Fruit fly (Drosophila melanogaster) whole organism, embryonic: ENCODE data around the gene CG12818.

Source experiments
- Aef1 ChIP-seq: fragments of 200-800 bp; sonication (Bioruptor generic); IDR thresholded peaks from 3 replicates; pipeline ENCODE4 v1.3.6; 2022; ENCODE audit warnings: missing biosample characterization, missing genetic modification characterization
- Antp ChIP-seq: fragments of 200-800 bp; sonication (Bioruptor generic); optimal IDR thresholded peaks from 3 replicates; lab custom pipeline; 2016; ENCODE audit warnings: missing biosample characterization, missing genetic modification characterization
- CG11456 ChIP-seq: fragments of 200-800 bp; sonication (Bioruptor generic); IDR thresholded peaks from 3 replicates; pipeline ENCODE4 v1.3.6; 2022; ENCODE audit warnings: missing biosample characterization, missing genetic modification characterization
- CG12299 ChIP-seq: fragments of 200-800 bp; sonication (Bioruptor generic); optimal IDR thresholded peaks from 2 replicates; lab custom pipeline; 2018; ENCODE audit warnings: missing biosample characterization, mild to moderate bottlenecking, missing genetic modification characterization
- CG12769 ChIP-seq: fragments of 200-800 bp; sonication (Bioruptor generic); optimal IDR thresholded peaks from 2 replicates; lab custom pipeline; 2019; ENCODE audit warnings: missing biosample characterization, mild to moderate bottlenecking, missing genetic modification characterization, moderate library complexity
- CG15073 ChIP-seq: fragments of 200-800 bp; sonication (Bioruptor generic); optimal IDR thresholded peaks from 2 replicates; lab custom pipeline; 2016; ENCODE audit warnings: missing biosample characterization, missing genetic modification characterization
- CG17361 ChIP-seq: fragments of 200-800 bp; sonication (Bioruptor generic); IDR thresholded peaks from 3 replicates; pipeline ENCODE4 v1.3.6; 2022; ENCODE audit warnings: missing biosample characterization, missing genetic modification characterization
- CG3407 ChIP-seq: fragments of 200-800 bp; sonication (Bioruptor generic); optimal IDR thresholded peaks from 2 replicates; lab custom pipeline; 2018; ENCODE audit warnings: missing biosample characterization, mild to moderate bottlenecking, missing genetic modification characterization
- CG34224 ChIP-seq: fragments of 200-800 bp; sonication (Bioruptor generic); IDR thresholded peaks from 3 replicates; pipeline ENCODE4 v1.3.6; 2022; ENCODE audit warnings: missing biosample characterization, missing genetic modification characterization; ENCODE audit not compliant: partially characterized antibody
- CG6689 ChIP-seq: fragments of 200-800 bp; sonication (Bioruptor generic); IDR thresholded peaks from 2 replicates; pipeline ENCODE4 v1.3.6; 2022; ENCODE audit warnings: missing biosample characterization, missing genetic modification characterization
- CG7928 ChIP-seq: fragments of 200-800 bp; sonication (Bioruptor generic); optimal IDR thresholded peaks from 2 replicates; lab custom pipeline; 2017; ENCODE audit warnings: missing biosample characterization, mild to moderate bottlenecking, missing genetic modification characterization
- CG9876 ChIP-seq: fragments of 200-800 bp; sonication (Bioruptor generic); optimal IDR thresholded peaks from 2 replicates; lab custom pipeline; 2016; ENCODE audit warnings: missing biosample characterization, missing genetic modification characterization
- Deaf1 ChIP-seq: fragments of 200-800 bp; optimal IDR thresholded peaks from 3 replicates; lab custom pipeline; 2019; ENCODE audit warnings: missing biosample characterization, mild to moderate bottlenecking, missing genetic modification characterization, moderate library complexity
- Dp ChIP-seq: fragments of 200-800 bp; sonication (Bioruptor generic); optimal IDR thresholded peaks from 2 replicates; lab custom pipeline; 2018; ENCODE audit warnings: missing biosample characterization, mild to moderate bottlenecking, missing genetic modification characterization, moderate library complexity
- Drgx ChIP-seq: fragments of 200-800 bp; sonication (Bioruptor generic); IDR thresholded peaks from 2 replicates; pipeline ENCODE4 v1.3.6; 2022; ENCODE audit warnings: missing biosample characterization, missing genetic modification characterization
- E2f2 ChIP-seq: fragments of 200-800 bp; sonication (Bioruptor generic); IDR thresholded peaks from 2 replicates; pipeline ENCODE4 v1.3.6; 2022; ENCODE audit warnings: missing biosample characterization, missing genetic modification characterization
- Ets65A ChIP-seq: fragments of 200-800 bp; sonication (Bioruptor generic); peaks from one replicate; lab custom pipeline; 2016; ENCODE audit warnings: missing biosample characterization, missing genetic modification characterization
- Fer2 ChIP-seq: fragments of 200-800 bp; sonication (Bioruptor generic); optimal IDR thresholded peaks from 2 replicates; lab custom pipeline; 2018; ENCODE audit warnings: missing biosample characterization, mild to moderate bottlenecking, missing genetic modification characterization, moderate library complexity
- H15 ChIP-seq: fragments of 200-800 bp; sonication (Bioruptor generic); IDR thresholded peaks from 3 replicates; pipeline ENCODE4 v1.3.6; 2022; ENCODE audit warnings: missing biosample characterization, missing genetic modification characterization
- HLHmδ ChIP-seq: fragments of 200-800 bp; sonication (Bioruptor generic); optimal IDR thresholded peaks from 2 replicates; lab custom pipeline; 2018; ENCODE audit warnings: missing biosample characterization, mild to moderate bottlenecking, missing genetic modification characterization, moderate library complexity
- HmgD ChIP-seq: fragments of 200-800 bp; sonication (Bioruptor generic); optimal IDR thresholded peaks from 3 replicates; lab custom pipeline; 2016; ENCODE audit warnings: missing biosample characterization, missing genetic modification characterization
- Hr39 ChIP-seq: fragments of >200 bp; optimal IDR thresholded peaks from 2 replicates; lab custom pipeline; 2017
- Opbp ChIP-seq: fragments of 200-800 bp; sonication (Bioruptor generic); IDR thresholded peaks from 3 replicates; pipeline ENCODE4 v1.3.6; 2022; ENCODE audit warnings: missing biosample characterization, missing genetic modification characterization; ENCODE audit not compliant: partially characterized antibody
- Optix ChIP-seq: fragments of 200-800 bp; sonication (Bioruptor generic); IDR thresholded peaks from 3 replicates; pipeline ENCODE4 v1.3.6; 2022; ENCODE audit warnings: missing biosample characterization, missing genetic modification characterization
- Pdp1 ChIP-seq, 2 experiments: fragments of 200-800 bp; sonication (Bioruptor generic); optimal IDR thresholded peaks; 3 replicates each; lab custom pipeline; 2016; ENCODE audit warnings: missing biosample characterization in 2 of 2, missing genetic modification characterization in 2 of 2, mild to moderate bottlenecking in 1 of 2, moderate library complexity in 1 of 2
- Ravus ChIP-seq: fragments of 200-800 bp; sonication (Bioruptor generic); IDR thresholded peaks from 2 replicates; pipeline ENCODE4 v1.3.6; 2022; ENCODE audit warnings: missing biosample characterization, missing genetic modification characterization
- Sox100B ChIP-seq: fragments of 200-800 bp; sonication (Bioruptor generic); optimal IDR thresholded peaks from 3 replicates; lab custom pipeline; 2018; ENCODE audit warnings: missing biosample characterization, mild to moderate bottlenecking, missing genetic modification characterization
- Sox102F ChIP-seq: fragments of 200-800 bp; sonication (Bioruptor generic); optimal IDR thresholded peaks from 2 replicates; lab custom pipeline; 2018; ENCODE audit warnings: missing biosample characterization, mild to moderate bottlenecking, missing genetic modification characterization, moderate library complexity
- chinmo ChIP-seq: fragments of 200-800 bp; sonication (Bioruptor generic); IDR thresholded peaks from 4 replicates; pipeline ENCODE4 v1.3.6; 2022; ENCODE audit warnings: missing biosample characterization, missing genetic modification characterization; ENCODE audit not compliant: partially characterized antibody
- dimm ChIP-seq: fragments of 200-800 bp; sonication (Bioruptor generic); IDR thresholded peaks from 2 replicates; pipeline ENCODE4 v1.3.6; 2022; ENCODE audit warnings: missing biosample characterization, missing genetic modification characterization
- eve ChIP-seq, 2 experiments: fragments of >200 bp; optimal IDR thresholded peaks; 2 replicates each; lab custom pipeline; 2017; ENCODE audit warnings: missing biosample characterization in 2 of 2, missing genetic modification characterization in 2 of 2
- fd64A ChIP-seq: fragments of 200-800 bp; sonication (Bioruptor generic); optimal IDR thresholded peaks from 3 replicates; lab custom pipeline; 2018; ENCODE audit warnings: missing biosample characterization, mild to moderate bottlenecking, missing genetic modification characterization
- gfzf ChIP-seq: fragments of 200-800 bp; sonication (Bioruptor generic); optimal IDR thresholded peaks from 2 replicates; lab custom pipeline; 2016; ENCODE audit warnings: missing biosample characterization, mild to moderate bottlenecking, missing genetic modification characterization, moderate library complexity
- grn ChIP-seq: fragments of 200-800 bp; sonication (Bioruptor generic); optimal IDR thresholded peaks from 3 replicates; lab custom pipeline; 2017; ENCODE audit warnings: missing biosample characterization, missing genetic modification characterization
- insv ChIP-seq, 2 experiments: fragments of 200-800 bp; sonication (Bioruptor generic); optimal IDR thresholded peaks; 3 replicates each; lab custom pipeline; 2016 to 2018; ENCODE audit warnings: missing biosample characterization in 2 of 2, missing genetic modification characterization in 2 of 2
- nau ChIP-seq: fragments of 200-800 bp; sonication (Bioruptor generic); optimal IDR thresholded peaks from 3 replicates; lab custom pipeline; 2017; ENCODE audit warnings: missing biosample characterization, mild to moderate bottlenecking, missing genetic modification characterization, missing genetic modification reagents
- org-1 ChIP-seq: fragments of 200-800 bp; sonication (Bioruptor generic); optimal IDR thresholded peaks from 2 replicates; lab custom pipeline; 2017; ENCODE audit warnings: missing biosample characterization, missing genetic modification characterization
- run ChIP-seq: fragments of 200-800 bp; sonication (Bioruptor generic); optimal IDR thresholded peaks from 3 replicates; lab custom pipeline; 2018; ENCODE audit warnings: missing biosample characterization, mild to moderate bottlenecking, missing genetic modification characterization
- scrt ChIP-seq: fragments of 200-800 bp; sonication (Bioruptor generic); optimal IDR thresholded peaks from 2 replicates; lab custom pipeline; 2018; ENCODE audit warnings: missing biosample characterization, mild to moderate bottlenecking, missing genetic modification characterization, moderate library complexity
- toy ChIP-seq: fragments of 200-800 bp; sonication (Bioruptor generic); IDR thresholded peaks from 2 replicates; pipeline ENCODE4 v1.3.6; 2022; ENCODE audit warnings: missing biosample characterization, missing genetic modification characterization
- trh ChIP-seq: fragments of 200-800 bp; sonication (Bioruptor generic); optimal IDR thresholded peaks from 2 replicates; lab custom pipeline; 2016; ENCODE audit warnings: missing biosample characterization, missing genetic modification characterization
- wek ChIP-seq: fragments of 200-800 bp; sonication (Bioruptor generic); optimal IDR thresholded peaks from 3 replicates; lab custom pipeline; 2018; ENCODE audit warnings: missing biosample characterization, mild to moderate bottlenecking, missing genetic modification characterization, moderate library complexity
- zen2 ChIP-seq: fragments of 200-800 bp; sonication (Bioruptor generic); IDR thresholded peaks from 3 replicates; pipeline ENCODE4 v1.3.6; 2022; ENCODE audit warnings: missing biosample characterization, missing genetic modification characterization; ENCODE audit not compliant: partially characterized antibody
- zfh1 ChIP-seq: fragments of 200-800 bp; sonication (Bioruptor generic); IDR thresholded peaks from 3 replicates; pipeline ENCODE4 v1.3.6; 2022; ENCODE audit warnings: missing biosample characterization, missing genetic modification characterization

Gene CG12818

dm6 chr3R:10330734-10331642 is at the start of gene CG12818, which contains the start of gene Bruce (continued):
- TF ChIP-seq CG12299 (tag; lab: Kevin White, UChicago) (no peak), E2f2 (peak; percentile 59; the same call in 1 of the 2 replicates), org-1 (GFP tag; lab: Kevin White, UChicago) (no peak), wek (GFP tag; lab: Kevin White, UChicago) (no peak), Sox100B (GFP tag; lab: Kevin White, UChicago) (no peak), CG9876 (GFP tag; lab: Kevin White, UChicago) (no peak), Optix (no peak), CG7928 (GFP tag; lab: Kevin White, UChicago) (no peak)
- TF ChIP-seq, all 482 proteins: peak for 77

dm6 chr3R:10282077-10282476 is 49.3 kb upstream of the CG12818 start:
- no peak for TF ChIP-seq Aef1 (GFP tag; lab: Robert Waterston, UW)
- no peak for TF ChIP-seq dimm (GFP tag; lab: Robert Waterston, UW)
- TF ChIP-seq trh (GFP tag; lab: Kevin White, UChicago) = no peak
- no peak for TF ChIP-seq toy (GFP tag; lab: Robert Waterston, UW)
- TF ChIP-seq run (tag; lab: Kevin White, UChicago) = no peak
- TF ChIP-seq Ets65A (GFP tag; lab: Kevin White, UChicago) = peak; percentile 7
- TF ChIP-seq H15 (GFP tag; lab: Robert Waterston, UW) = no peak
- TF ChIP-seq Antp (GFP tag; lab: Kevin White, UChicago) = no peak
- TF ChIP-seq Drgx (GFP tag; lab: Robert Waterston, UW) = peak; percentile 75
- no peak for TF ChIP-seq CG3407 (GFP tag; lab: Kevin White, UChicago)
- TF ChIP-seq insv (GFP tag; optimal IDR thresholded peaks at IDR 0.05; lab: Kevin White, UChicago) = no peak
- TF ChIP-seq Hr39 (lab: Kevin White, UChicago) = peak; percentile 26
- no peak for TF ChIP-seq CG34224

- TF ChIP-seq gfzf (no peak), Drgx (GFP tag; lab: Robert Waterston, UW) (peak; percentile 63)
These were observed 48.3 kb upstream of the CG12818 start for dm6 chr3R:10283114-10283513.

dm6 chr3R:10284169-10284568 is 47.2 kb upstream of the CG12818 start:
- TF ChIP-seq CG15073 (GFP tag; lab: Kevin White, UChicago) (no peak), zen2 (GFP tag; lab: Robert Waterston, UW) (0 out of 3 replicates have a peak, but pooled peaks have one; percentile 11), chinmo (GFP tag; lab: Robert Waterston, UW) (0 out of 4 replicates have a peak, but pooled peaks have one; percentile 43), Dp (GFP tag; lab: Kevin White, UChicago) (no peak), CG6689 (GFP tag; lab: Robert Waterston, UW) (no peak), HLHmδ (GFP tag; lab: Kevin White, UChicago) (peak; percentile 93), Ravus (no peak), CG17361 (GFP tag; lab: Robert Waterston, UW) (no peak), Deaf1 (tag; lab: Kevin White, UChicago) (peak; percentile 84), scrt (no peak), HmgD (GFP tag; lab: Kevin White, UChicago) (no peak), eve (GFP tag; optimal IDR thresholded peaks at IDR 0.05; lab: Kevin White, UChicago) (no peak), Pdp1 (GFP tag; optimal IDR thresholded peaks at IDR 0.05; lab: Kevin White, UChicago) (peak in 1 of 2 experiments; percentile 54), zfh1 (GFP tag; lab: Robert Waterston, UW) (0 out of 3 replicates have a peak, but pooled peaks have one; percentile 14), fd64A (no peak), Fer2 (tag; lab: Kevin White, UChicago) (no peak), Sox102F (GFP tag; lab: Kevin White, UChicago) (peak; percentile 55), CG12769 (tag; lab: Kevin White, UChicago) (peak; percentile 71), CG7928 (GFP tag; lab: Kevin White, UChicago) (no peak), CG11456 (GFP tag; lab: Robert Waterston, UW) (no peak), grn (GFP tag; lab: Kevin White, UChicago) (peak; percentile 5), nau (GFP tag; lab: Kevin White, UChicago) (peak; percentile 16), Opbp (0 out of 3 replicates have a peak, but pooled peaks have one; percentile 7)
